Worm (Caenorhabditis elegans): ENCODE measurements around the gene K05F1.6.

K05F1.6 gene

DNA sequence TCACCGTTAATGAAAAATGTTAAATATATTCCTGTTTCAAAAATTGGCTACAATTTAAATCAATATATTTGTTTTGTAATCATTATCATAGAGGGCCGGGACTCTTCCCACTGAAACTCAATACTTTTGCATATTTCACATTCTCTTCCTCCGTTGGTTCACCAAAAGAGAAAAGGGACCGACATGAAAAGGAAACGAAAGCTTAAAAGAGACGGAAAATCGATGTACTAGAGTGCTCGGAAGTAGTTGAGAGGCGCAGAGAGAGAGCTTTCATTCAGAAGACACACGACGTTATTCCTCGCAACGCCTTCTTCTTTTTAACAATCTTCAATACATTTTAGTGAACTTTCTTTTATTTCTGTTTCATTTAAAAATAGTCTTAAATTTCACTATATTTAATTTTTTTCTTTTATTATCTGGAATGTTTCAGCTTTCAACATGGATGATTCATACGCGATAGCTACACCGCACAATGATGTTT lies 38.0 kb downstream of the K05F1.6 start, which contains the start of gene ehs-1:
ehs-1 (plus strand) TSS at position 431 of the 481 bp plus-strand sequence.
- TF ChIP-seq cog-1 (tag; optimal IDR thresholded peaks at IDR 0.05): no peak
- TF ChIP-seq ztf-23 (GFP tag; IDR thresholded peaks at IDR 0.05): no peak
- no peak for TF ChIP-seq klf-2 (GFP tag; conservative IDR thresholded peaks at IDR 0.05)
- no peak for TF ChIP-seq tab-1 (GFP tag; IDR thresholded peaks at IDR 0.05)
- no peak for TF ChIP-seq ref-1 (GFP tag; conservative IDR thresholded peaks at IDR 0.05)
- no peak for TF ChIP-seq ztf-29 (GFP tag; IDR thresholded peaks at IDR 0.05)
- TF ChIP-seq T22C8.4 (GFP tag; IDR thresholded peaks at IDR 0.05): no peak
- no peak for TF ChIP-seq flt-1 (GFP tag; IDR thresholded peaks at IDR 0.05)
- no peak for TF ChIP-seq med-1 (GFP tag; optimal IDR thresholded peaks at IDR 0.05; ENCODE audit: insufficient read depth)

DNA sequence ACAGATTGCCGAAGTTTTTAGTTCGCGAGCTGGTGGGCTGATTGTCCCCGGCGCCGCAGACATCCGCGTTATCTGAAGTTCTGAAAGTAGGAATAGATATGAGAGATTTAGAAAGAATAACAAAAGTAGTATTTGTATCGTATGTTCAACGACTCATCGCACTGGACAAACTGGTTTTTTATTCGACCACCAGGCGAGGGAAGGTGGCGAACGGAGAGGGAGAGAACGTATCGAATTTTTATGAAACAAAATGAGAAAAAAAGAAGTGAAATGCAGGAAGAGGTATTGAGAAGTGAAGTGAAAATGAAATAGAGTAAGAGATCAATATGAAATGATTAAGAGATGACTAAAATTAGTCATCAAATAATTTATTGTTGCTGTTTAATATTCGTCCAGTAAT lies 45.0 kb downstream of the K05F1.6 start, which contains the start of gene tbc-2:
tbc-2 (minus strand) TSS at position 80 of the 400 bp plus-strand sequence.
- no peak for TF ChIP-seq ztf-29 (GFP tag; IDR thresholded peaks at IDR 0.05)
- TF ChIP-seq flt-1 (GFP tag; IDR thresholded peaks at IDR 0.05): no peak
- TF ChIP-seq ztf-23 (GFP tag; IDR thresholded peaks at IDR 0.05): no peak
- no peak for TF ChIP-seq tab-1 (GFP tag; IDR thresholded peaks at IDR 0.05)
- no peak for TF ChIP-seq ref-1 (GFP tag; conservative IDR thresholded peaks at IDR 0.05)
- TF ChIP-seq klf-2 (GFP tag; conservative IDR thresholded peaks at IDR 0.05): no peak
- TF ChIP-seq T22C8.4 (GFP tag; IDR thresholded peaks at IDR 0.05): no peak
- no peak for TF ChIP-seq cog-1 (tag; optimal IDR thresholded peaks at IDR 0.05)
- TF ChIP-seq med-1 (GFP tag; optimal IDR thresholded peaks at IDR 0.05; ENCODE audit: insufficient read depth): no peak

DNA sequence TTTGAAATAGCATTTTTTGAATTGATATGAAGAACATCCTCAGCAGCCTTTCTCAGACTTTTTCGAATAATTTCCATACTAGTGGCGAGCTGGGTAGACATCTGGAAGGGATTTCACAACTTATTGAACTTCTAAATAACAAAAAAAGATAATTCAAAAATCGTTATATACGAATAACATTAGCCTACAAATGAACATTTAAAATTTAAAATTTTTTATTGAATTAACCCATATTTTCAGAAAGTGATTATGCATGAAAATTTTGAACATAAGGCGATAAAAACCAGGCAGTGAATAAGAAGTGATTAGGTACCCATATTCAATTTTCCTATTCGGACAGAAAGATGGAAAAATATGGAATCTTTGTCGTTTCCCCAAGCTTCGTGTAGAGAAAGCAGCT lies 46.2 kb downstream of the K05F1.6 start, which contains the start of gene ZK1248.11:
ZK1248.11 (minus strand) TSS at position 101 of the 400 bp plus-strand sequence.
- TF ChIP-seq ztf-23 (GFP tag; IDR thresholded peaks at IDR 0.05) (no peak), cog-1 (tag; optimal IDR thresholded peaks at IDR 0.05) (no peak), tab-1 (GFP tag; IDR thresholded peaks at IDR 0.05) (no peak), flt-1 (GFP tag; IDR thresholded peaks at IDR 0.05) (no peak), ref-1 (GFP tag; conservative IDR thresholded peaks at IDR 0.05) (no peak), med-1 (GFP tag; optimal IDR thresholded peaks at IDR 0.05; ENCODE audit: insufficient read depth) (no peak), ztf-29 (GFP tag; IDR thresholded peaks at IDR 0.05) (no peak), T22C8.4 (GFP tag; IDR thresholded peaks at IDR 0.05) (no peak), klf-2 (GFP tag; conservative IDR thresholded peaks at IDR 0.05) (no peak)

DNA sequence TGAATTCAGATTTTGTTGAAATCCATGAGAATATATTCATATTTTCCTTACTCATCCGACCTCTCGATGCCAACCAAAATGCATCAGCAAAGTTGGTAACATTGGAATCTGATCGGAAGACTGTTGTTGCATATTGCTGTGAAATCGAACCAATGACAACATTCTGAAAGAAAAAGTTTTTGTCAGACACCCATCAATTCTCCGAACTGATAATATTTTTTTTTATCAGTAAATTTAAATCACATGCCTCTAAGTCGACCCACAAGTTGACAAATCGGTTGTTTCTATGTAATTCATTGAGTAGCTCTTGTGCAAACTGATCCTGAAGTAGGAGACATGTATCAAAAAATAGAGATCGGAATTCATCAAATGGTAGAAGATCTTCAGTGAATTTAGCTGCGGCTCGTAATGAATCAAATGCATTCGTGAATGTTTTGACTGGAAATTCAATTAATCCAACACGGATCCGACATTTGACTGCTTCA lies 47.7 kb downstream of the K05F1.6 start, which contains the start of gene col-74:
col-74 (plus strand) TSS at position 435 of the 485 bp plus-strand sequence.
- TF ChIP-seq med-1 (GFP tag; optimal IDR thresholded peaks at IDR 0.05; ENCODE audit: insufficient read depth): no peak
- TF ChIP-seq flt-1 (GFP tag; IDR thresholded peaks at IDR 0.05): no peak

DNA sequence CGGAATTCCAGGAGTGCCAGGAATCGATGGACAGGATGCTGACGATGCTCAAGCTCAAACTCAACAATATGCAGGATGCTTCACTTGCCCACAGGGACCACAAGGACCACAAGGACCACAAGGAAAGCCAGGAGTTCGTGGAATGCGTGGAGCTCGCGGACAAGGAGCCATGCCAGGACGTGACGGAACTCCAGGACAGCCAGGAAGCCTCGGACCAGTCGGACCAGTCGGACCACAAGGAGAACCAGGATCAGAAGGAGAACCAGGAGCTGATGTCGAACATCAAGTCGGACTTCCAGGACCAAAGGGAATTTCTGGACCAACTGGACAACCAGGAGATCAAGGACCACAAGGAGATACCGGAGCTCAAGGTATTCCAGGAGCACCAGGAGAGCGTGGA lies 49.1 kb downstream of the K05F1.6 start:
- TF ChIP-seq flt-1 (GFP tag; IDR thresholded peaks at IDR 0.05) (no peak), ref-1 (GFP tag; conservative IDR thresholded peaks at IDR 0.05) (no peak), ztf-29 (GFP tag; IDR thresholded peaks at IDR 0.05) (no peak), klf-2 (GFP tag; conservative IDR thresholded peaks at IDR 0.05) (no peak), ztf-23 (GFP tag; IDR thresholded peaks at IDR 0.05) (no peak), cog-1 (tag; optimal IDR thresholded peaks at IDR 0.05) (no peak), T22C8.4 (GFP tag; IDR thresholded peaks at IDR 0.05) (no peak), med-1 (GFP tag; optimal IDR thresholded peaks at IDR 0.05; ENCODE audit: insufficient read depth) (no peak), tab-1 (GFP tag; IDR thresholded peaks at IDR 0.05) (no peak)

DNA sequence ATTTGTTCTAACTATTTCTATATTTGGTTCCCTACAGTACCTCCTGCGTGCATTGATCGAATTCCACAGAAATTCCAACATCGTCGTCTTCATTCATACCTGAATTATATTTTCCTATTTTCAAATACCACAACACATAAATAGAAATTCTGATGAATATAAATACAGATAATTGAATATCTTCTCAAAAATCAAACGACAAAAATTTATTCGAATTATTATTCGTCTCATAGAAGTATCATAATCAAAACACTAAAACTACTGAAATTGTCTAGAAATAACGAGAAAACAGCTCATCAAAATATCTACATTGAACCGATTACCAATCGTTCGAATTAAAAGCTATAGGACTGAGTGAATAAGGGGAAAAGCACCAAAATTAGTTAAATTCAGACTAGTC lies 50.8 kb downstream of the K05F1.6 start, which contains the start of gene gtap-1:
gtap-1 (minus strand) TSS at position 101 of the 400 bp plus-strand sequence.
- no peak for TF ChIP-seq ztf-23 (GFP tag; IDR thresholded peaks at IDR 0.05)
- no peak for TF ChIP-seq cog-1 (tag; optimal IDR thresholded peaks at IDR 0.05)
- no peak for TF ChIP-seq flt-1 (GFP tag; IDR thresholded peaks at IDR 0.05)
- no peak for TF ChIP-seq klf-2 (GFP tag; conservative IDR thresholded peaks at IDR 0.05)
- no peak for TF ChIP-seq tab-1 (GFP tag; IDR thresholded peaks at IDR 0.05)
- TF ChIP-seq ztf-29 (GFP tag; IDR thresholded peaks at IDR 0.05): no peak
- no peak for TF ChIP-seq ref-1 (GFP tag; conservative IDR thresholded peaks at IDR 0.05)
- no peak for TF ChIP-seq T22C8.4 (GFP tag; IDR thresholded peaks at IDR 0.05)
- TF ChIP-seq med-1 (GFP tag; optimal IDR thresholded peaks at IDR 0.05; ENCODE audit: insufficient read depth): no peak

DNA sequence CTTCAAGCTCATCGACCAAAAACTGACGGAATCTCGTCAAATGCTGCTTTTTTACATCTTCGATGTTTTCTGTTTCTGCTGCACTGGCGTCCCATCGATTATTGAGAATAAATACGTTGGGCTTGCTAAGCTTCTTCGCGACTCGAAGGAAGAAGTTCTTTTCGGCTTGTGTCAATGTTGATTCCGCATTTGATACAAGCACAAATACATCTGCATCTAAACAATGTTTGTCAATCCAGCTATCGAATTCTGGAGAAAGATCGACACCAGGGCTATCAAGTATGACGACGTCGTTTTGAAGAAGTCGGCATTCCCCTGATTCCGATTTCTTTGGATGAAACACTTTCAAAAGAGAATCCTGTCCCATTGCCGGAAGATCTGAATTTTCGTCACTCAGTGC lies 52.8 kb downstream of the K05F1.6 start:
- TF ChIP-seq tab-1 (GFP tag; IDR thresholded peaks at IDR 0.05): no peak

DNA sequence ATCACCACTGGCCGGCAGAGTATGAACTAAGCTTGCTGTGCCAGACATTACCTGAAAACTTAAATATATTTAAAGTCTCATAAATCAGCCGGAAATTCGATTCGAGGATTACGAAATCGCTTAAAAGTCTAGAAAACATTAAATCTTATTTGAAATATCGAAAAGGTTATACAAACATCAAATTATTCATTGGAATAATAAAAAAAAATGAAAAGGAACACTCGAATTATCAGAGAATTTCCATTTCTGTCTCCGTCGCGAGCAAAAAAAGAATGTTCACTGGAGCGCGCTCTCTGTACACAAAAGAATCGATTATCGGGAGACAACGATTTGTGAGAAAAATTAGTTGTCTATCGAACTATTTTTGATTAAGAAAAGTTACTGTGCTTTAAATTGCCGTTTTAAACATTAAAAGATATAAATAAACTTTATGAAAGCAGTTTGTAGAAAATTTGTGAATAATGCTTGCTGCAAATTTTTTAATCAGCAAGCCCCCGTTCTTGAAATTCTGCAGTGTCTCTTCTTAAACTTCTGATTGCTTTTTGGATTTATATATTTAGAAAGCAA lies 53.9 kb downstream of the K05F1.6 start, which contains the start of gene fzo-1:
fzo-1 (minus strand) TSS at position 51 of the 567 bp plus-strand sequence.
- TF ChIP-seq tab-1 (GFP tag; IDR thresholded peaks at IDR 0.05): no peak
- no peak for TF ChIP-seq flt-1 (GFP tag; IDR thresholded peaks at IDR 0.05)
- 0 out of 2 replicates have a peak, but pooled peaks have one; percentile 14 for TF ChIP-seq klf-2 (GFP tag; conservative IDR thresholded peaks at IDR 0.05)
- TF ChIP-seq T22C8.4 (GFP tag; IDR thresholded peaks at IDR 0.05): no peak
- TF ChIP-seq ztf-23 (GFP tag; IDR thresholded peaks at IDR 0.05): peak; percentile 79; the same call in 1 of the 2 replicates
- TF ChIP-seq ref-1 (GFP tag; conservative IDR thresholded peaks at IDR 0.05): no peak
- TF ChIP-seq ztf-29 (GFP tag; IDR thresholded peaks at IDR 0.05): no peak
- no peak for TF ChIP-seq med-1 (GFP tag; optimal IDR thresholded peaks at IDR 0.05; ENCODE audit: insufficient read depth)
- peak; percentile 83 for TF ChIP-seq cog-1 (tag; optimal IDR thresholded peaks at IDR 0.05)
